Fruit fly (Drosophila melanogaster): Measurements from ENCODE around the gene Cpr67B.
A peak's percentile ranks its signal among the peaks of the same experiment; 100 is the strongest.

Gene Cpr67B

dm6 chr3L:9426656-9427294, 22.2 kb downstream of the Cpr67B start, which contains the start of the genes Atat and Shc (continued):
- TF ChIP-seq Spps (tag; optimal IDR thresholded peaks at IDR 0.05) = peak; percentile 95
- TF ChIP-seq CG6175 (GFP tag; IDR thresholded peaks at IDR 0.05) = peak; percentile 99
- peak; percentile 100 for TF ChIP-seq CG3847 (GFP tag; IDR thresholded peaks at IDR 0.05)
- peak; percentile 100 for TF ChIP-seq bab2 (GFP tag; optimal IDR thresholded peaks at IDR 0.05)
- peak; percentile 95 for TF ChIP-seq unc-4 (GFP tag; IDR thresholded peaks at IDR 0.05; ENCODE audit: partially characterized antibody)
- peak; percentile 100 for TF ChIP-seq pnt (GFP tag; optimal IDR thresholded peaks at IDR 0.05)
- peak; percentile 98 for TF ChIP-seq Fer1 (GFP tag; optimal IDR thresholded peaks at IDR 0.05)
- TF ChIP-seq Trl (optimal IDR thresholded peaks at IDR 0.05) = no peak
- peak; percentile 100 for TF ChIP-seq Trl (GFP tag; optimal IDR thresholded peaks at IDR 0.05)
- peak; percentile 99 for TF ChIP-seq cas (GFP tag; IDR thresholded peaks at IDR 0.05)
- no peak for TF ChIP-seq Lpt (GFP tag; optimal IDR thresholded peaks at IDR 0.05)
- TF ChIP-seq CG2202 (tag; optimal IDR thresholded peaks at IDR 0.05) = peak; percentile 96
- TF ChIP-seq dmrt99B (tag; optimal IDR thresholded peaks at IDR 0.05) = peak; percentile 97
- peak; percentile 98 for TF ChIP-seq CG2712 (tag; optimal IDR thresholded peaks at IDR 0.05)
- peak; percentile 100 for TF ChIP-seq sens (GFP tag)
- peak; percentile 66 for TF ChIP-seq pfk (GFP tag; optimal IDR thresholded peaks at IDR 0.05)
- TF ChIP-seq CG4424 (GFP tag; optimal IDR thresholded peaks at IDR 0.05) = peak; percentile 99
- TF ChIP-seq nmo (GFP tag; optimal IDR thresholded peaks at IDR 0.05) = peak; percentile 99
- TF ChIP-seq da (GFP tag; optimal IDR thresholded peaks at IDR 0.05) = peak; percentile 99
- peak; percentile 91 for TF ChIP-seq CG14860 (GFP tag; IDR thresholded peaks at IDR 0.05; ENCODE audit: partially characterized antibody)
- peak; percentile 100 for TF ChIP-seq chn (GFP tag; optimal IDR thresholded peaks at IDR 0.05)
- TF ChIP-seq peb (GFP tag; IDR thresholded peaks at IDR 0.05) = peak; percentile 99
- peak; percentile 98 for TF ChIP-seq CG31388 (GFP tag; optimal IDR thresholded peaks at IDR 0.05)
- peak; percentile 92 for TF ChIP-seq gcm (GFP tag; optimal IDR thresholded peaks at IDR 0.05)
- TF ChIP-seq Usf (GFP tag; optimal IDR thresholded peaks at IDR 0.05) = peak; percentile 99
- TF ChIP-seq dan (GFP tag; IDR thresholded peaks at IDR 0.05) = peak; percentile 99
- TF ChIP-seq zf30C (GFP tag; optimal IDR thresholded peaks at IDR 0.05) = peak; percentile 37
- peak; percentile 100 for TF ChIP-seq CG11247 (GFP tag; IDR thresholded peaks at IDR 0.05)
- TF ChIP-seq CG11504 (tag; optimal IDR thresholded peaks at IDR 0.05) = peak; percentile 97
- peak; percentile 97 for TF ChIP-seq CG4328 (GFP tag; optimal IDR thresholded peaks at IDR 0.05)
- peak; percentile 72 for TF ChIP-seq bigmax (GFP tag; optimal IDR thresholded peaks at IDR 0.05)
- peak; percentile 97 for TF ChIP-seq gsb-n (tag; optimal IDR thresholded peaks at IDR 0.05)
- peak; percentile 95 for TF ChIP-seq sim (GFP tag; IDR thresholded peaks at IDR 0.05)
- TF ChIP-seq Atf3 (GFP tag; optimal IDR thresholded peaks at IDR 0.05) = peak; percentile 99
- peak; percentile 97 for TF ChIP-seq CG3281 (GFP tag; optimal IDR thresholded peaks at IDR 0.05)
- peak; percentile 100 for TF ChIP-seq CG13624 (GFP tag; optimal IDR thresholded peaks at IDR 0.05)
- peak; percentile 99 for TF ChIP-seq danr (GFP tag; IDR thresholded peaks at IDR 0.05)
- TF ChIP-seq lov (optimal IDR thresholded peaks at IDR 0.05) = no peak
- TF ChIP-seq lov (GFP tag; IDR thresholded peaks at IDR 0.05) = peak; percentile 99
- TF ChIP-seq Mad (GFP tag; optimal IDR thresholded peaks at IDR 0.05) = peak; percentile 99
- peak; percentile 99 for TF ChIP-seq Camta (GFP tag; optimal IDR thresholded peaks at IDR 0.05)
- TF ChIP-seq vnd (GFP tag; IDR thresholded peaks at IDR 0.05; ENCODE audit: partially characterized antibody) = peak; percentile 93
- TF ChIP-seq crp (GFP tag; optimal IDR thresholded peaks at IDR 0.05) = peak in 1 of 2 experiments; percentile 77
- TF ChIP-seq Elba2 (GFP tag; optimal IDR thresholded peaks at IDR 0.05) = peak; percentile 96
- peak; percentile 89 for TF ChIP-seq Opbp (GFP tag; IDR thresholded peaks at IDR 0.05; ENCODE audit: partially characterized antibody)
- TF ChIP-seq CG10462 (GFP tag; optimal IDR thresholded peaks at IDR 0.05) = peak; percentile 99
- peak; percentile 98 for TF ChIP-seq Doc2 (GFP tag; IDR thresholded peaks at IDR 0.05)
- TF ChIP-seq grau (tag; optimal IDR thresholded peaks at IDR 0.05) = peak; percentile 98
- peak; percentile 87 for TF ChIP-seq Nf-YB (GFP tag; optimal IDR thresholded peaks at IDR 0.05)
- TF ChIP-seq CG7372 (GFP tag; IDR thresholded peaks at IDR 0.05) = peak; percentile 100
